Fruit fly (Drosophila melanogaster) whole organism, wandering third instar larva: Measurements from ENCODE around the gene Prosalpha4.
A peak's percentile ranks its signal among the peaks of the same experiment; 100 is the strongest.

Source experiments
- CG32264 ChIP-seq: fragments of 200-800 bp; sonication (Bioruptor generic); optimal IDR thresholded peaks from 2 replicates; lab custom pipeline; 2016; ENCODE audit warnings: missing biosample characterization, missing genetic modification characterization
- CrebA ChIP-seq: fragments of 200-800 bp; sonication (Bioruptor generic); optimal IDR thresholded peaks from 2 replicates; lab custom pipeline; 2016; ENCODE audit warnings: missing biosample characterization, mild to moderate bottlenecking, missing genetic modification characterization, borderline replicate concordance
- Dfd ChIP-seq: fragments of >200 bp; optimal IDR thresholded peaks from 2 replicates; lab custom pipeline; 2017; ENCODE audit warnings: missing biosample characterization, missing genetic modification characterization
- Dif ChIP-seq: fragments of 200-275, 200-300 bp; sonication (Bioruptor generic); optimal IDR thresholded peaks from 2 replicates; lab custom pipeline; 2018; ENCODE audit warnings: missing biosample characterization, missing genetic modification characterization; ENCODE audit not compliant: partially characterized antibody
- GATAd ChIP-seq: sonication (Bioruptor generic); optimal IDR thresholded peaks from 2 replicates; lab custom pipeline; 2016; ENCODE audit warnings: missing biosample characterization, missing genetic modification characterization
- Hnf4 ChIP-seq: fragments of 200-800 bp; sonication (Bioruptor generic); optimal IDR thresholded peaks from 2 replicates; lab custom pipeline; 2016; ENCODE audit warnings: missing biosample characterization, mild to moderate bottlenecking, missing genetic modification characterization
- Hr78 ChIP-seq: fragments of >200 bp; optimal IDR thresholded peaks from 2 replicates; lab custom pipeline; 2017; ENCODE audit warnings: missing biosample characterization, missing genetic modification characterization
- Hr83 ChIP-seq: fragments of 200-300 bp; sonication (Bioruptor generic); optimal IDR thresholded peaks from 2 replicates; lab custom pipeline; 2016; ENCODE audit warnings: missing biosample characterization, mild to moderate bottlenecking, missing genetic modification characterization, moderate library complexity; ENCODE audit not compliant: poor library complexity, severe bottlenecking
- Mio ChIP-seq: sonication (Bioruptor generic); optimal IDR thresholded peaks from 2 replicates; lab custom pipeline; 2016; ENCODE audit warnings: missing biosample characterization, missing genetic modification characterization
- Myc ChIP-seq: fragments of >200 bp; optimal IDR thresholded peaks from 2 replicates; lab custom pipeline; 2017
- N ChIP-seq: fragments of >200 bp; optimal IDR thresholded peaks from 2 replicates; lab custom pipeline; 2018; ENCODE audit warnings: missing biosample characterization, missing external identifiers, missing genetic modification characterization
- OdsH ChIP-seq: fragments of 200-800 bp; sonication (Bioruptor generic); optimal IDR thresholded peaks from 2 replicates; lab custom pipeline; 2016; ENCODE audit warnings: missing biosample characterization, mild to moderate bottlenecking, missing genetic modification characterization
- Rel ChIP-seq, 2 experiments: fragments of 200-800 bp; sonication (Bioruptor generic) in 1 of 2; optimal IDR thresholded peaks; 2 replicates in 1 of 2; 3 replicates in 1 of 2; lab custom pipeline; 2016 to 2019; ENCODE audit warnings: mild to moderate bottlenecking in 2 of 2, missing biosample characterization in 2 of 2, missing genetic modification characterization in 2 of 2, moderate library complexity in 1 of 2
- Sp1 ChIP-seq: fragments of 200-800 bp; sonication (Bioruptor generic); optimal IDR thresholded peaks from 3 replicates; lab custom pipeline; 2019; ENCODE audit warnings: missing biosample characterization, mild to moderate bottlenecking, missing genetic modification characterization, moderate library complexity
- Vsx2 ChIP-seq: fragments of 200-300, 225-300 bp; sonication (Bioruptor generic); optimal IDR thresholded peaks from 2 replicates; lab custom pipeline; 2018; ENCODE audit warnings: missing biosample characterization, missing genetic modification characterization; ENCODE audit not compliant: partially characterized antibody
- br ChIP-seq: fragments of 200-800 bp; sonication (Bioruptor generic); optimal IDR thresholded peaks from 2 replicates; lab custom pipeline; 2016; ENCODE audit warnings: missing biosample characterization, missing genetic modification characterization
- dl ChIP-seq, 2 experiments: fragments of 175-275, 200-275 bp in 1 of 2; fragments of 200-275 bp in 1 of 2; sonication (Bioruptor generic); optimal IDR thresholded peaks; lab custom pipeline; 2018; ENCODE audit warnings: mild to moderate bottlenecking in 2 of 2, missing biosample characterization in 2 of 2, missing genetic modification characterization in 2 of 2, moderate library complexity in 2 of 2; ENCODE audit not compliant: partially characterized antibody in 2 of 2, insufficient read depth in 1 of 2
- dmrt93B ChIP-seq: fragments of 200-800 bp; sonication (Bioruptor generic); optimal IDR thresholded peaks from 2 replicates; lab custom pipeline; 2018; ENCODE audit warnings: missing biosample characterization, mild to moderate bottlenecking, missing genetic modification characterization
- dsf ChIP-seq: sonication (Bioruptor generic); optimal IDR thresholded peaks from 2 replicates; lab custom pipeline; 2016; ENCODE audit warnings: missing biosample characterization, missing genetic modification characterization, borderline replicate concordance
- ey ChIP-seq: fragments of 200-800 bp; sonication (Bioruptor generic); optimal IDR thresholded peaks from 2 replicates; lab custom pipeline; 2016; ENCODE audit warnings: missing biosample characterization, missing genetic modification characterization
- foxo ChIP-seq, 2 experiments: fragments of 200-800 bp; sonication (Bioruptor generic); optimal IDR thresholded peaks; 2 replicates in 1 of 2; 3 replicates in 1 of 2; lab custom pipeline; 2016 to 2017; ENCODE audit warnings: missing biosample characterization in 2 of 2, missing genetic modification characterization in 2 of 2
- fru ChIP-seq: fragments of 200-800 bp; sonication (Bioruptor generic); optimal IDR thresholded peaks from 3 replicates; lab custom pipeline; 2016; ENCODE audit warnings: missing biosample characterization, mild to moderate bottlenecking, missing genetic modification characterization
- h ChIP-seq: fragments of 200-800 bp; sonication (Bioruptor generic); optimal IDR thresholded peaks from 3 replicates; lab custom pipeline; 2016; ENCODE audit warnings: missing biosample characterization, mild to moderate bottlenecking, missing genetic modification characterization
- jim ChIP-seq: fragments of 175-275, 200-325 bp; sonication (Bioruptor generic); optimal IDR thresholded peaks from 2 replicates; lab custom pipeline; 2016; ENCODE audit warnings: missing biosample characterization, mild to moderate bottlenecking, missing genetic modification characterization
- lola ChIP-seq: fragments of >200 bp; optimal IDR thresholded peaks from 2 replicates; lab custom pipeline; 2017; ENCODE audit warnings: missing biosample characterization, missing genetic modification characterization
- rgr ChIP-seq: fragments of 200-800 bp; sonication (Bioruptor generic); optimal IDR thresholded peaks from 3 replicates; lab custom pipeline; 2016; ENCODE audit warnings: missing biosample characterization, mild to moderate bottlenecking, missing genetic modification characterization
- sage ChIP-seq: fragments of 200-800 bp; sonication (Bioruptor generic); optimal IDR thresholded peaks from 2 replicates; lab custom pipeline; 2016; ENCODE audit warnings: missing biosample characterization, mild to moderate bottlenecking, missing genetic modification characterization
- sv ChIP-seq: fragments of 200-800 bp; sonication (Bioruptor generic); optimal IDR thresholded peaks from 3 replicates; lab custom pipeline; 2016; ENCODE audit warnings: missing biosample characterization, missing genetic modification characterization
- tai ChIP-seq: sonication (Bioruptor generic); optimal IDR thresholded peaks from 2 replicates; lab custom pipeline; 2016; ENCODE audit warnings: missing biosample characterization, missing genetic modification characterization
- woc ChIP-seq: sonication (Bioruptor generic); optimal IDR thresholded peaks from 2 replicates; lab custom pipeline; 2016; ENCODE audit warnings: missing biosample characterization, mild to moderate bottlenecking, missing genetic modification characterization

Prosalpha4 gene

dm6 chrX:16320197-16320921 lies 44.3 kb downstream of the Prosalpha4 start, which contains the start of gene Cyp1:
Cyp1 (minus strand) TSS chrX:16320370.
- TF ChIP-seq foxo (GFP tag; optimal IDR thresholded peaks at IDR 0.05; lab: Kevin White, UChicago): peak in 1 of 2 experiments; percentile 31
- TF ChIP-seq Myc: peak; percentile 10
- peak; percentile 50 for TF ChIP-seq Hnf4 (GFP tag; lab: Kevin White, UChicago)
- TF ChIP-seq lola (GFP tag; lab: Kevin White, UChicago): no peak
- TF ChIP-seq Dif (GFP tag; lab: Kevin White, UChicago): peak; percentile 5
- no peak for TF ChIP-seq GATAd (GFP tag; lab: Kevin White, UChicago)
- TF ChIP-seq Hr83: peak; percentile 77
- no peak for TF ChIP-seq fru
- peak; percentile 5 for TF ChIP-seq Rel (GFP tag; optimal IDR thresholded peaks at IDR 0.05; lab: Kevin White, UChicago)
- peak; percentile 8 for TF ChIP-seq Rel (tag; optimal IDR thresholded peaks at IDR 0.05; lab: Kevin White, UChicago)
- no peak for TF ChIP-seq sage (GFP tag; lab: Kevin White, UChicago)
- TF ChIP-seq rgr: peak; percentile 43
- TF ChIP-seq Mio (GFP tag; lab: Kevin White, UChicago): no peak
- TF ChIP-seq woc: peak; percentile 59
- no peak for TF ChIP-seq dmrt93B
- TF ChIP-seq Sp1 (GFP tag; lab: Kevin White, UChicago): peak; percentile 39
- peak; percentile 42 for TF ChIP-seq h
- no peak for TF ChIP-seq CrebA (GFP tag; lab: Kevin White, UChicago)
- TF ChIP-seq jim: peak; percentile 57

dm6 chrX:16321037-16321436 lies 45.0 kb downstream of the Prosalpha4 start:
- TF ChIP-seq Rel (GFP tag; optimal IDR thresholded peaks at IDR 0.05; lab: Kevin White, UChicago) (no peak), Rel (tag; optimal IDR thresholded peaks at IDR 0.05; lab: Kevin White, UChicago) (peak; percentile 38), Vsx2 (GFP tag; lab: Kevin White, UChicago) (no peak)

- TF ChIP-seq Mio (GFP tag; lab: Kevin White, UChicago): no peak
- no peak for TF ChIP-seq Hr83
- TF ChIP-seq OdsH: peak; percentile 4
- no peak for TF ChIP-seq sage (GFP tag; lab: Kevin White, UChicago)
- TF ChIP-seq GATAd (GFP tag; lab: Kevin White, UChicago): no peak
- TF ChIP-seq dsf (GFP tag; lab: Kevin White, UChicago): no peak
- no peak for TF ChIP-seq CG32264 (GFP tag; lab: Kevin White, UChicago)
- TF ChIP-seq woc: no peak
- TF ChIP-seq Rel (GFP tag; optimal IDR thresholded peaks at IDR 0.05; lab: Kevin White, UChicago): no peak
- peak; percentile 85 for TF ChIP-seq Rel (tag; optimal IDR thresholded peaks at IDR 0.05; lab: Kevin White, UChicago)
- no peak for TF ChIP-seq br
- no peak for TF ChIP-seq Hr78 (GFP tag; lab: Kevin White, UChicago)
- peak; percentile 15 for TF ChIP-seq Sp1 (GFP tag; lab: Kevin White, UChicago)
- TF ChIP-seq Dif (GFP tag; lab: Kevin White, UChicago): no peak
- no peak for TF ChIP-seq Dfd
- TF ChIP-seq CrebA (GFP tag; lab: Kevin White, UChicago): no peak
- no peak for TF ChIP-seq h
- TF ChIP-seq Hnf4 (GFP tag; lab: Kevin White, UChicago): no peak
- TF ChIP-seq sv (GFP tag; lab: Kevin White, UChicago): no peak
Measured at dm6 chrX:16323063-16323462, 47.0 kb downstream of the Prosalpha4 start, which contains the start of the genes CG9917 and CG32579. CG9917 (minus strand) TSS chrX:16323231. CG32579 (plus strand) TSS chrX:16323286.

dm6 chrX:16323536-16323935 lies 47.5 kb downstream of the Prosalpha4 start:
- no peak for TF ChIP-seq Rel (GFP tag; optimal IDR thresholded peaks at IDR 0.05; lab: Kevin White, UChicago)
- peak; percentile 93 for TF ChIP-seq Rel (tag; optimal IDR thresholded peaks at IDR 0.05; lab: Kevin White, UChicago)
- TF ChIP-seq Hr83: no peak

- TF ChIP-seq CrebA (GFP tag; lab: Kevin White, UChicago) (no peak), CG32264 (GFP tag; lab: Kevin White, UChicago) (no peak), jim (no peak), Hnf4 (GFP tag; lab: Kevin White, UChicago) (no peak), br (no peak), dmrt93B (no peak), Dfd (no peak), Vsx2 (GFP tag; lab: Kevin White, UChicago) (no peak), OdsH (no peak), dl (GFP tag; optimal IDR thresholded peaks at IDR 0.05; lab: Kevin White, UChicago; ENCODE audit: insufficient read depth in 1 of 2, partially characterized antibody in 2 of 2) (no peak), Hr83 (no peak), Sp1 (GFP tag; lab: Kevin White, UChicago) (no peak), ey (GFP tag; lab: Kevin White, UChicago) (no peak), Hr78 (GFP tag; lab: Kevin White, UChicago) (no peak), Mio (GFP tag; lab: Kevin White, UChicago) (no peak), rgr (no peak), tai (GFP tag; lab: Kevin White, UChicago) (no peak), N (GFP tag; lab: Kevin White, UChicago) (no peak)
Measured at dm6 chrX:16325472-16325871, 49.4 kb downstream of the Prosalpha4 start, which contains the start of gene CalpC. CalpC (plus strand) TSS chrX:16325763.
